Worm (Caenorhabditis elegans) whole organism, mixed stage, embryonic: ENCODE measurements around the gene str-92.

Experiments used
- blmp-1 ChIP-seq: fragments of 150-350 bp; optimal IDR thresholded peaks from 2 replicates; lab custom pipeline; 2014; ENCODE audit warnings: missing biosample characterization, missing genetic modification characterization
- lin-32 ChIP-seq: fragments of 200-800 bp; sonication (Bioruptor generic); optimal IDR thresholded peaks from 2 replicates; lab custom pipeline; 2018; ENCODE audit warnings: mild to moderate bottlenecking, missing genetic modification characterization, missing compliant biosample characterization
- mep-1 ChIP-seq: fragments of 150-350 bp; optimal IDR thresholded peaks from 2 replicates; lab custom pipeline; 2017; ENCODE audit warnings: missing biosample characterization, missing genetic modification reagents, missing genetic modification characterization, inconsistent platforms
- snpc-4 ChIP-seq: fragments of 150-350 bp; optimal IDR thresholded peaks from 2 replicates; lab custom pipeline; 2014; ENCODE audit warnings: missing biosample characterization, missing genetic modification characterization
- tbx-8 ChIP-seq: fragments of 200-800 bp; sonication (Bioruptor generic); optimal IDR thresholded peaks from 2 replicates; lab custom pipeline; 2018; ENCODE audit warnings: mild to moderate bottlenecking, missing genetic modification characterization, moderate library complexity, missing compliant biosample characterization

DNA sequence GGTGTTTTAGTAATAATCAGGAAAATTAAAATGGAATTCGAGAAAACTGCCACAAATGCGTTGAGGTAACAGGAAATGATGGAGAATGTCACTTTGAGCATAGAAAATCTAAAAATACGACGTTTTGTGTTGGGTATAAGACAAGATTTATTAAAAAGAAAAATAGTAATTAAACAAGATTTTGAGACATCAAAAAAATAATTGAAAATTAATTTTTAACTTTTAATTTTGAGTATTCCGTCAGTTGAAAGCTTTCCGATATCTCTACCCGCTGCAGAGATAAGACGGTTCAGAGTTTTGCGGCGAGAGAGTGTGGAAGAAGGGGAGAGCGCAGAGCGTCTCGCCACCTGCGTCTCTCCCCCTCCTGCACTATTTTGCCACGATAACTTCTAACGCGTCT, 3.1 kb downstream of the str-92 start, which contains the start of gene str-93:
- TF ChIP-seq tbx-8 (GFP tag; lab: Kevin White, UChicago), result no peak
- no peak for TF ChIP-seq snpc-4
- no peak for TF ChIP-seq lin-32 (GFP tag; lab: Kevin White, UChicago)
- TF ChIP-seq mep-1 (tag; lab: Kevin White, UChicago), result no peak
- no peak for TF ChIP-seq blmp-1 (tag; lab: Kevin White, UChicago)
